Worm (Caenorhabditis elegans) whole organism, late embryonic: ENCODE measurements around the gene sid-5.
A peak's percentile ranks its signal among the peaks of the same experiment; 100 is the strongest.

ENCODE experiments used
- C38D4.7 ChIP-seq: fragments of 200-800 bp; sonication (Bioruptor generic); optimal IDR thresholded peaks from 2 replicates; lab custom pipeline; 2018; ENCODE audit warnings: mild to moderate bottlenecking, missing genetic modification characterization, moderate library complexity, missing compliant biosample characterization
- K02D7.2 ChIP-seq: sonication (generic microtip); optimal IDR thresholded peaks from 2 replicates; lab custom pipeline; 2017; ENCODE audit warnings: mild to moderate bottlenecking, missing genetic modification characterization, missing compliant biosample characterization
- T23F11.4 ChIP-seq: fragments of 200-800 bp; sonication (Bioruptor generic); optimal IDR thresholded peaks from 2 replicates; lab custom pipeline; 2018; ENCODE audit warnings: mild to moderate bottlenecking, missing genetic modification characterization, missing compliant biosample characterization
- ahr-1 ChIP-seq: sonication (generic microtip); optimal IDR thresholded peaks from 2 replicates; lab custom pipeline; 2016; ENCODE audit warnings: missing genetic modification characterization, missing compliant biosample characterization
- ceh-19 ChIP-seq: fragments of 200-800 bp; sonication (Bioruptor generic); optimal IDR thresholded peaks from 2 replicates; lab custom pipeline; 2018; ENCODE audit warnings: mild to moderate bottlenecking, missing genetic modification characterization, missing compliant biosample characterization
- ceh-2 ChIP-seq: sonication (generic microtip); optimal IDR thresholded peaks from 2 replicates; lab custom pipeline; 2016; ENCODE audit warnings: missing genotype, missing genetic modification characterization, missing compliant biosample characterization
- ceh-22 ChIP-seq: sonication (generic microtip); optimal IDR thresholded peaks from 2 replicates; lab custom pipeline; 2017; ENCODE audit warnings: missing biosample characterization, missing genetic modification characterization
- ceh-24 ChIP-seq: sonication (generic microtip); optimal IDR thresholded peaks from 2 replicates; lab custom pipeline; 2016; ENCODE audit warnings: mild to moderate bottlenecking, missing genetic modification characterization, missing compliant biosample characterization
- ceh-30 ChIP-seq: fragments of 150-350 bp; optimal IDR thresholded peaks from 2 replicates; lab custom pipeline; 2014; ENCODE audit warnings: missing biosample characterization, missing genetic modification characterization
- ceh-45 ChIP-seq: fragments of 200-800 bp; sonication (Bioruptor generic); IDR thresholded peaks from 2 replicates; pipeline ENCODE4 v1.3.6; 2022; ENCODE audit warnings: missing genetic modification reagents, missing genetic modification characterization, missing compliant biosample characterization
- ceh-48 ChIP-seq: sonication (generic microtip); optimal IDR thresholded peaks from 2 replicates; lab custom pipeline; 2016; ENCODE audit warnings: missing genetic modification characterization, inconsistent platforms, missing compliant biosample characterization
- ceh-9 ChIP-seq: sonication (generic microtip); optimal IDR thresholded peaks from 2 replicates; lab custom pipeline; 2016; ENCODE audit warnings: mild to moderate bottlenecking, missing genetic modification characterization, inconsistent platforms, missing compliant biosample characterization
- dve-1 ChIP-seq: sonication (generic microtip); optimal IDR thresholded peaks from 2 replicates; lab custom pipeline; 2017; ENCODE audit warnings: antibody characterized with exemption, mild to moderate bottlenecking, missing genetic modification characterization, missing compliant biosample characterization
- elt-4 ChIP-seq: sonication (generic microtip); optimal IDR thresholded peaks from 2 replicates; lab custom pipeline; 2016; ENCODE audit warnings: missing genetic modification characterization, missing compliant biosample characterization
- ets-4 ChIP-seq: sonication (generic microtip); optimal IDR thresholded peaks from 2 replicates; lab custom pipeline; 2016; ENCODE audit warnings: missing genetic modification characterization, missing compliant biosample characterization
- fax-1 ChIP-seq: sonication (generic microtip); optimal IDR thresholded peaks from 2 replicates; lab custom pipeline; 2016; ENCODE audit warnings: missing genotype, missing genetic modification characterization, missing compliant biosample characterization
- fkh-10 ChIP-seq: fragments of 150-350 bp; optimal IDR thresholded peaks from 2 replicates; lab custom pipeline; 2014; ENCODE audit warnings: missing biosample characterization, missing genetic modification reagents, missing genetic modification characterization
- fkh-6 ChIP-seq: sonication (generic microtip); optimal IDR thresholded peaks from 2 replicates; lab custom pipeline; 2016; ENCODE audit warnings: missing genetic modification characterization, missing compliant biosample characterization
- gmeb-2 ChIP-seq: sonication (generic microtip); optimal IDR thresholded peaks from 2 replicates; lab custom pipeline; 2016; ENCODE audit warnings: missing genetic modification characterization, inconsistent platforms, missing compliant biosample characterization
- hlh-13 ChIP-seq: fragments of 200-800 bp; sonication (Bioruptor generic); optimal IDR thresholded peaks from 2 replicates; lab custom pipeline; 2018; ENCODE audit warnings: mild to moderate bottlenecking, missing genetic modification characterization, missing compliant biosample characterization
- hlh-30 ChIP-seq: sonication (generic microtip); optimal IDR thresholded peaks from 2 replicates; lab custom pipeline; 2017; ENCODE audit warnings: antibody characterized with exemption, missing genetic modification characterization, missing compliant biosample characterization; ENCODE audit not compliant: insufficient read depth
- hlh-6 ChIP-seq: sonication (generic microtip); optimal IDR thresholded peaks from 2 replicates; lab custom pipeline; 2016; ENCODE audit warnings: missing genotype, missing genetic modification characterization, missing compliant biosample characterization
- lim-6 ChIP-seq: sonication (generic microtip); optimal IDR thresholded peaks from 2 replicates; lab custom pipeline; 2016; ENCODE audit warnings: missing genetic modification characterization, missing compliant biosample characterization
- lin-11 ChIP-seq: fragments of 200-800 bp; sonication (Bioruptor generic); optimal IDR thresholded peaks from 2 replicates; lab custom pipeline; 2018; ENCODE audit warnings: mild to moderate bottlenecking, missing genetic modification characterization, missing compliant biosample characterization
- madf-2 ChIP-seq: sonication (generic microtip); optimal IDR thresholded peaks from 2 replicates; lab custom pipeline; 2017; ENCODE audit warnings: missing genetic modification characterization, missing compliant biosample characterization
- nfya-1 ChIP-seq: sonication (generic microtip); optimal IDR thresholded peaks from 2 replicates; lab custom pipeline; 2017; ENCODE audit warnings: missing genetic modification characterization, mild to moderate bottlenecking, missing compliant biosample characterization, antibody characterized with exemption, moderate library complexity
- nhr-11 ChIP-seq: fragments of 150-350 bp; optimal IDR thresholded peaks from 2 replicates; lab custom pipeline; 2014; ENCODE audit warnings: missing biosample characterization, missing genetic modification characterization
- nhr-232 ChIP-seq: sonication (generic microtip); optimal IDR thresholded peaks from 2 replicates; lab custom pipeline; 2016; ENCODE audit warnings: missing genetic modification characterization, missing compliant biosample characterization
- npax-4 ChIP-seq: sonication (generic microtip); optimal IDR thresholded peaks from 2 replicates; lab custom pipeline; 2016; ENCODE audit warnings: missing genetic modification characterization, missing compliant biosample characterization
- pat-9 ChIP-seq: fragments of 200-800 bp; sonication (Bioruptor generic); optimal IDR thresholded peaks from 2 replicates; lab custom pipeline; 2018; ENCODE audit warnings: mild to moderate bottlenecking, missing genetic modification characterization, moderate library complexity, missing compliant biosample characterization
- pha-2 ChIP-seq: sonication (generic microtip); optimal IDR thresholded peaks from 2 replicates; lab custom pipeline; 2017; ENCODE audit warnings: mild to moderate bottlenecking, missing genetic modification characterization, missing compliant biosample characterization
- pha-4 ChIP-seq: fragments of 150-350 bp; optimal IDR thresholded peaks from 2 replicates; lab custom pipeline; 2018; ENCODE audit warnings: missing biosample characterization, missing genetic modification reagents, missing genetic modification characterization
- ref-2 ChIP-seq: sonication (generic microtip); optimal IDR thresholded peaks from 2 replicates; lab custom pipeline; 2016; ENCODE audit warnings: missing genetic modification characterization, missing compliant biosample characterization
- rnt-1 ChIP-seq: sonication (generic microtip); optimal IDR thresholded peaks from 2 replicates; lab custom pipeline; 2016; ENCODE audit warnings: missing genetic modification characterization, missing compliant biosample characterization
- sox-4 ChIP-seq: sonication (generic microtip); optimal IDR thresholded peaks from 2 replicates; lab custom pipeline; 2017; ENCODE audit warnings: mild to moderate bottlenecking, missing genetic modification characterization, inconsistent platforms, missing compliant biosample characterization
- syd-9 ChIP-seq: sonication (generic microtip); optimal IDR thresholded peaks from 2 replicates; lab custom pipeline; 2016; ENCODE audit warnings: mild to moderate bottlenecking, missing genetic modification characterization, moderate library complexity, missing compliant biosample characterization
- tbx-7 ChIP-seq: sonication (generic microtip); optimal IDR thresholded peaks from 2 replicates; lab custom pipeline; 2016; ENCODE audit warnings: missing genotype, missing genetic modification characterization, missing compliant biosample characterization
- ttx-3 ChIP-seq: sonication (generic microtip); optimal IDR thresholded peaks from 2 replicates; lab custom pipeline; 2016; ENCODE audit warnings: missing genetic modification reagents, missing genetic modification characterization, missing compliant biosample characterization
- unc-42 ChIP-seq: sonication (generic microtip); optimal IDR thresholded peaks from 2 replicates; lab custom pipeline; 2016; ENCODE audit warnings: missing genotype, missing genetic modification characterization, missing compliant biosample characterization
- unc-86 ChIP-seq: sonication (generic microtip); optimal IDR thresholded peaks from 2 replicates; lab custom pipeline; 2016; ENCODE audit warnings: missing genetic modification characterization, missing compliant biosample characterization
- zip-5 ChIP-seq: sonication (generic microtip); optimal IDR thresholded peaks from 2 replicates; lab custom pipeline; 2016; ENCODE audit warnings: missing genetic modification characterization, missing compliant biosample characterization

Gene sid-5

ce11 chrX:6904064-6904771 is at the start of gene sid-5:
Gene sid-5, plus strand, starts transcription at chrX:6904721.
- TF ChIP-seq hlh-6 (no peak), ahr-1 (tag; lab: Kevin White, UChicago) (no peak), lim-6 (tag; lab: Kevin White, UChicago) (no peak), T23F11.4 (GFP tag; lab: Kevin White, UChicago) (no peak), sox-4 (tag; lab: Kevin White, UChicago) (no peak), syd-9 (tag; lab: Kevin White, UChicago) (no peak), hlh-30 (tag; lab: Kevin White, UChicago) (no peak), C38D4.7 (no peak), unc-42 (tag; lab: Kevin White, UChicago) (no peak), ceh-48 (tag; lab: Kevin White, UChicago) (no peak), npax-4 (tag; lab: Kevin White, UChicago) (no peak), dve-1 (no peak), fkh-6 (tag; lab: Kevin White, UChicago) (no peak)

- TF ChIP-seq nhr-11 (tag; lab: Kevin White, UChicago), result no peak
- TF ChIP-seq unc-42 (tag; lab: Kevin White, UChicago), result peak; percentile 80
- no peak for TF ChIP-seq zip-5 (tag; lab: Kevin White, UChicago)
- no peak for TF ChIP-seq gmeb-2
- TF ChIP-seq ceh-48 (tag; lab: Kevin White, UChicago), result no peak
- no peak for TF ChIP-seq K02D7.2 (tag; lab: Kevin White, UChicago)
- TF ChIP-seq lim-6 (tag; lab: Kevin White, UChicago), result no peak
- TF ChIP-seq pha-2 (tag; lab: Kevin White, UChicago), result no peak
- TF ChIP-seq nfya-1 (tag; lab: Kevin White, UChicago), result no peak
Observed at ce11 chrX:6856793-6857192, 47.7 kb upstream of the sid-5 start.

ce11 chrX:6861564-6861963 is 43.0 kb upstream of the sid-5 start:
- TF ChIP-seq pha-4 (tag; lab: Kevin White, UChicago), result no peak
- no peak for TF ChIP-seq tbx-7 (tag; lab: Kevin White, UChicago)
- no peak for TF ChIP-seq pha-2 (tag; lab: Kevin White, UChicago)
- TF ChIP-seq rnt-1 (tag; lab: Kevin White, UChicago), result no peak
- TF ChIP-seq C38D4.7, result no peak
- no peak for TF ChIP-seq fax-1 (tag; lab: Kevin White, UChicago)
- no peak for TF ChIP-seq K02D7.2 (tag; lab: Kevin White, UChicago)
- TF ChIP-seq ceh-22 (tag; lab: Kevin White, UChicago), result no peak
- no peak for TF ChIP-seq ets-4 (tag; lab: Kevin White, UChicago)
- TF ChIP-seq ceh-19, result no peak
- no peak for TF ChIP-seq ceh-30 (tag; lab: Kevin White, UChicago)
- TF ChIP-seq ceh-24 (tag; lab: Kevin White, UChicago), result no peak
- TF ChIP-seq lin-11 (tag; lab: Kevin White, UChicago), result no peak
- TF ChIP-seq, all 69 proteins: peak for 0

- no peak for TF ChIP-seq fkh-10 (GFP tag; lab: Kevin White, UChicago)
Observed at ce11 chrX:6863032-6863431, 41.5 kb upstream of the sid-5 start, which contains the start of gene nep-4. Gene nep-4, minus strand, starts transcription at chrX:6863424.

ce11 chrX:6865839-6866238 is 38.7 kb upstream of the sid-5 start, which contains the start of gene odr-10:
Gene odr-10, minus strand, starts transcription at chrX:6865939.
- TF ChIP-seq T23F11.4 (GFP tag; lab: Kevin White, UChicago) (no peak), pat-9 (tag; lab: Kevin White, UChicago) (no peak), ets-4 (tag; lab: Kevin White, UChicago) (no peak), ref-2 (tag; lab: Kevin White, UChicago) (no peak), madf-2 (tag; lab: Kevin White, UChicago) (no peak), elt-4 (tag; lab: Kevin White, UChicago) (no peak), lin-11 (tag; lab: Kevin White, UChicago) (no peak), ttx-3 (tag; lab: Kevin White, UChicago) (no peak), hlh-13 (GFP tag; lab: Kevin White, UChicago) (no peak), ceh-45 (no peak), sox-4 (tag; lab: Kevin White, UChicago) (no peak), unc-86 (tag; lab: Kevin White, UChicago) (no peak), nhr-232 (no peak), ceh-9 (no peak), ceh-2 (tag; lab: Kevin White, UChicago) (no peak), hlh-30 (tag; lab: Kevin White, UChicago) (no peak)
- TF ChIP-seq, all 69 proteins: peak for 0
